Worm (Caenorhabditis elegans): ENCODE results near the gene T24E12.10.

DNA sequence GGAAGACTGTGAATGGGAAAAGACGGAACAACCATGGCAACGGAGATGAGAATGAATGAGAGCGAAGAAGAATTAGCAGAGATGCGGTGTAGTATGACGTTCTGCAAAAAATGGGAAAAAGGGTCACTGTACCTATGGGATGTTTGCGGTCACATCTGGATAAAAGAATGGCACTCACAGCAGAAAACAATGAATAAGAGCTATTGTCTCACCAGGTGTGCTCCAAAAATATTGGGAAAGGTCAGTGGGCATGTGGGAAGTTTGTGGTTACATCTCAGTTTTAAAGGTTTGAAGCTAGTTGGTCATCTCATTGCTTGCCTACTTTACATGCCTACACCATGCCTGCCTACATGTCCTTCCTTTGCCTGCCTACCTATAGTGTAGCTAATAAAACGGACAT is 22.3 kb downstream of the T24E12.10 start, which contains the start of gene fbxb-91:
- no peak for TF ChIP-seq ceh-45 (GFP tag; IDR thresholded peaks at IDR 0.05)
- TF ChIP-seq pros-1 (tag; optimal IDR thresholded peaks at IDR 0.05) = no peak
- no peak for TF ChIP-seq mec-3 (tag; optimal IDR thresholded peaks at IDR 0.05; ENCODE audit: borderline replicate concordance)
- no peak for TF ChIP-seq ets-4 (tag; optimal IDR thresholded peaks at IDR 0.05)
- TF ChIP-seq pha-2 (tag; optimal IDR thresholded peaks at IDR 0.05) = no peak
- no peak for TF ChIP-seq sox-2 (GFP tag; IDR thresholded peaks at IDR 0.05)
- no peak for TF ChIP-seq hlh-15 (tag; optimal IDR thresholded peaks at IDR 0.05)
